Worm (Caenorhabditis elegans): ENCODE results near the gene nhr-197.
A peak's percentile ranks its signal among the peaks of the same experiment; 100 is the strongest.

nhr-197 gene

ce11 chrV:15733568-15733967, 45.8 kb downstream of the nhr-197 start, which contains the start of gene T23D5.3:
Gene T23D5.3, minus strand, starts transcription at chrV:15733668.
- TF ChIP-seq daf-16 (GFP tag; optimal IDR thresholded peaks at IDR 0.05) (no peak), daf-16 (tag; optimal IDR thresholded peaks at IDR 0.05) (no peak), ceh-20 (GFP tag; IDR thresholded peaks at IDR 0.05) (no peak), nhr-48 (tag; optimal IDR thresholded peaks at IDR 0.05) (no peak), fkh-10 (GFP tag; optimal IDR thresholded peaks at IDR 0.05) (no peak), nhr-76 (tag; optimal IDR thresholded peaks at IDR 0.05) (no peak), dmd-9 (GFP tag; IDR thresholded peaks at IDR 0.05) (no peak), aha-1 (tag) (no peak), daf-8 (GFP tag; IDR thresholded peaks at IDR 0.05) (no peak)

ce11 chrV:15735720-15736119, 48.0 kb downstream of the nhr-197 start, which contains the start of gene str-27:
Gene str-27, minus strand, starts transcription at chrV:15735820.
- TF ChIP-seq aha-1 (tag), result peak; percentile 61
- TF ChIP-seq saeg-2 (GFP tag; IDR thresholded peaks at IDR 0.05), result no peak
